Worm (Caenorhabditis elegans): ENCODE results near the gene W04E12.3.

DNA sequence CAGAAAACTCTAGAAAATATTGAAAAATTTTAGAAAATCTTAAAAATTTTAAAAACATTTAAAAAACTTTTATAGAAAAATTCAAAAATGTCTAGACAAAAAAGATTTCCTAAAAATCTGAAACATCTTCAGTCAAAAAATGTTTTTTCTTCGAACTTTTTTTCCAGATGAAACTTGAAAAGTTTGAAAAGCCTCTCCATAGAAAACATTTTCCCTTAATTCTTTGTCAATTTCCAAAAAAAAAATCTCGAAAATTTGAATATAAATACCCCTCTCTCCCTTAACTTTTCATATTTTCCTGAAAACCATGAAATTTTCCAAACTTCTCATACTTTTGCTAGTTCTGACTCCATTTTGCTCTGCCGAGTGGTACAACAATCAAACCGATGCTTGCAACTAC lies 13.0 kb upstream of the W04E12.3 start, which contains the start of gene Y116F11A.3:
- TF ChIP-seq dao-5 (tag; optimal IDR thresholded peaks at IDR 0.05) = no peak
- no peak for TF ChIP-seq him-1 (tag; optimal IDR thresholded peaks at IDR 0.05)
- no peak for TF ChIP-seq W03F9.2 (tag; optimal IDR thresholded peaks at IDR 0.05)

Data from whole organism, L4/young adult.